Worm (Caenorhabditis elegans): ENCODE results near the gene C16C8.20.
"Not testable (repeated sequence)": the region's sequence is repeated elsewhere in the genome, so short reads cannot be mapped to it uniquely, and the experiment has no call there.

C16C8.20 gene

ce11 chrII:3482231-3482630 lies 35.5 kb downstream of the C16C8.20 start, which contains the start of gene smu-2 (continued):
- no peak for TF ChIP-seq ceh-79 (tag; optimal IDR thresholded peaks at IDR 0.05)
- no peak for TF ChIP-seq F37B4.10 (GFP tag; IDR thresholded peaks at IDR 0.05)
- TF ChIP-seq akir-1 (GFP tag; optimal IDR thresholded peaks at IDR 0.05), result no peak
- peak; percentile 44 for TF ChIP-seq tbp1 (GFP tag; optimal IDR thresholded peaks at IDR 0.05)
- TF ChIP-seq let-607 (tag; optimal IDR thresholded peaks at IDR 0.05), result peak in 1 of 2 experiments; percentile 18
- TF ChIP-seq nhr-80 (tag; optimal IDR thresholded peaks at IDR 0.05), result no peak
- TF ChIP-seq attf-6 (GFP tag; IDR thresholded peaks at IDR 0.05), result no peak
- TF ChIP-seq ztf-25 (GFP tag; IDR thresholded peaks at IDR 0.05), result 0 out of 2 replicates have a peak, but pooled peaks have one; percentile 32
- no peak for TF ChIP-seq nhr-90 (tag; optimal IDR thresholded peaks at IDR 0.05)
- TF ChIP-seq dpl-1 (GFP tag; optimal IDR thresholded peaks at IDR 0.05), result no peak
- TF ChIP-seq ceh-58 (GFP tag; IDR thresholded peaks at IDR 0.05), result no peak
- peak; percentile 72 for TF ChIP-seq ceh-27 (GFP tag; optimal IDR thresholded peaks at IDR 0.05)
- no peak for TF ChIP-seq F39B2.1 (GFP tag; IDR thresholded peaks at IDR 0.05)
- TF ChIP-seq F10E7.11 (tag; optimal IDR thresholded peaks at IDR 0.05), result no peak
- no peak for TF ChIP-seq unc-130 (GFP tag; optimal IDR thresholded peaks at IDR 0.05)
- TF ChIP-seq nfyb-1 (GFP tag; IDR thresholded peaks at IDR 0.05), result no peak
- TF ChIP-seq chd-7 (tag; optimal IDR thresholded peaks at IDR 0.05), result no peak
- TF ChIP-seq rcor-1 (GFP tag; IDR thresholded peaks at IDR 0.05), result peak; percentile 35; the same call in 1 of the 2 replicates
- no peak for TF ChIP-seq madf-10 (tag; optimal IDR thresholded peaks at IDR 0.05)
- no peak for TF ChIP-seq F57A8.1 (GFP tag; optimal IDR thresholded peaks at IDR 0.05)
- TF ChIP-seq T07F8.4 (tag; optimal IDR thresholded peaks at IDR 0.05), result no peak
- no peak for TF ChIP-seq egl-18 (GFP tag; IDR thresholded peaks at IDR 0.05)
- TF ChIP-seq mcd-1 (GFP tag; IDR thresholded peaks at IDR 0.05), result peak; percentile 97
- TF ChIP-seq egrh-3 (GFP tag; IDR thresholded peaks at IDR 0.05), result no peak
- TF ChIP-seq D2030.7 (GFP tag; IDR thresholded peaks at IDR 0.05), result 0 out of 2 replicates have a peak, but pooled peaks have one; percentile 15
- TF ChIP-seq mxl-1 (tag; optimal IDR thresholded peaks at IDR 0.05), result no peak
- TF ChIP-seq Y53G8AR.9 (GFP tag; conservative IDR thresholded peaks at IDR 0.05), result no peak
- no peak for TF ChIP-seq ceh-40 (GFP tag; IDR thresholded peaks at IDR 0.05)
- TF ChIP-seq xnd-1 (tag; optimal IDR thresholded peaks at IDR 0.05), result no peak
- TF ChIP-seq bed-1 (GFP tag; IDR thresholded peaks at IDR 0.05), result no peak
- TF ChIP-seq B0336.3 (GFP tag; IDR thresholded peaks at IDR 0.05), result no peak
- TF ChIP-seq B0019.2 (GFP tag; conservative IDR thresholded peaks at IDR 0.05), result no peak
- no peak for TF ChIP-seq sdz-38 (tag; optimal IDR thresholded peaks at IDR 0.05)
- no peak for TF ChIP-seq sptf-2 (GFP tag; optimal IDR thresholded peaks at IDR 0.05)

- not testable (repeated sequence) for TF ChIP-seq pbrm-1 (GFP tag; IDR thresholded peaks at IDR 0.05); F23B12.7 (tag; optimal IDR thresholded peaks at IDR 0.05; ENCODE audit: insufficient read depth); sea-2 (GFP tag; IDR thresholded peaks at IDR 0.05)
Measured at ce11 chrII:3490797-3491196, 44.0 kb downstream of the C16C8.20 start, which contains the start of gene fbxb-112. TSS of gene fbxb-112 (plus strand) at chrII:3491097.

All from whole organism, young adult.